Fruit fly (Drosophila melanogaster): ENCODE results near the gene mino.
A peak's percentile ranks its signal among the peaks of the same experiment; 100 is the strongest.

Gene mino

dm6 chr3R:27925000-27925970 lies at the start of gene mino:
TSS of gene mino (plus strand) at chr3R:27925191.
- peak; percentile 49 for TF ChIP-seq CG17801 (GFP tag; optimal IDR thresholded peaks at IDR 0.05; ENCODE audit: partially characterized antibody)

- no peak for TF ChIP-seq CG17801 (GFP tag; optimal IDR thresholded peaks at IDR 0.05; ENCODE audit: partially characterized antibody)
Observed at dm6 chr3R:27888110-27888509, 36.9 kb upstream of the mino start.

dm6 chr3R:27905695-27906094 lies 19.3 kb upstream of the mino start, which contains the start of gene CG34353:
TSS of gene CG34353 (minus strand) at chr3R:27905843.
- TF ChIP-seq CG17801 (GFP tag; optimal IDR thresholded peaks at IDR 0.05; ENCODE audit: partially characterized antibody), result no peak

dm6 chr3R:27912147-27912546 lies 12.8 kb upstream of the mino start, which contains the start of gene mil:
TSS of gene mil (plus strand) at chr3R:27912447.
- no peak for TF ChIP-seq CG17801 (GFP tag; optimal IDR thresholded peaks at IDR 0.05; ENCODE audit: partially characterized antibody)

- no peak for TF ChIP-seq CG17801 (GFP tag; optimal IDR thresholded peaks at IDR 0.05; ENCODE audit: partially characterized antibody)
Observed at dm6 chr3R:27916355-27917019, 8.5 kb upstream of the mino start, which contains the start of the genes CG5003 and mRpS22. TSS of gene CG5003 (minus strand) at chr3R:27916516. TSS of gene mRpS22 (plus strand) at chr3R:27916908.

- TF ChIP-seq CG17801 (GFP tag; optimal IDR thresholded peaks at IDR 0.05; ENCODE audit: partially characterized antibody), result peak; percentile 56
Observed at dm6 chr3R:27919385-27919789, 5.6 kb upstream of the mino start, which contains the start of gene Boh1. TSS of gene Boh1 (minus strand) at chr3R:27919460.

dm6 chr3R:27920883-27921282 lies 4.1 kb upstream of the mino start, which contains the start of gene CG12259:
TSS of gene CG12259 (minus strand) at chr3R:27921089.
- TF ChIP-seq CG17801 (GFP tag; optimal IDR thresholded peaks at IDR 0.05; ENCODE audit: partially characterized antibody), result no peak

- no peak for TF ChIP-seq CG17801 (GFP tag; optimal IDR thresholded peaks at IDR 0.05; ENCODE audit: partially characterized antibody)
Observed at dm6 chr3R:27921982-27922672, 2.9 kb upstream of the mino start, which contains the start of gene BCAS2. TSS of gene BCAS2 (minus strand) at chr3R:27922356.

- peak; percentile 44 for TF ChIP-seq CG17801 (GFP tag; optimal IDR thresholded peaks at IDR 0.05; ENCODE audit: partially characterized antibody)
Observed at dm6 chr3R:27922673-27923175, 2.3 kb upstream of the mino start, which contains the start of gene RpL4. TSS of gene RpL4 (plus strand) at chr3R:27922821.

- TF ChIP-seq CG17801 (GFP tag; optimal IDR thresholded peaks at IDR 0.05; ENCODE audit: partially characterized antibody), result no peak
Observed at dm6 chr3R:27925971-27926533, 1.1 kb downstream of the mino start.

- no peak for TF ChIP-seq CG17801 (GFP tag; optimal IDR thresholded peaks at IDR 0.05; ENCODE audit: partially characterized antibody)
Observed at dm6 chr3R:27926738-27927215, 1.8 kb downstream of the mino start.

- TF ChIP-seq CG17801 (GFP tag; optimal IDR thresholded peaks at IDR 0.05; ENCODE audit: partially characterized antibody), result no peak
Observed at dm6 chr3R:27928140-27928539, 3.1 kb downstream of the mino start, which contains the start of gene nenya. TSS of gene nenya (minus strand) at chr3R:27928174.

dm6 chr3R:27928984-27929924 lies 4.3 kb downstream of the mino start:
- TF ChIP-seq CG17801 (GFP tag; optimal IDR thresholded peaks at IDR 0.05; ENCODE audit: partially characterized antibody), result no peak
